Fruit fly (Drosophila melanogaster) whole organism, prepupa: ENCODE results near the gene CG3987.

Source experiments
- Blimp-1 ChIP-seq: fragments of 200-800 bp; sonication (Bioruptor generic); optimal IDR thresholded peaks from 3 replicates; lab custom pipeline; 2017; ENCODE audit warnings: missing biosample characterization, missing genetic modification characterization, mild to moderate bottlenecking, moderate library complexity, missing genetic modification reagents
- CG10631 ChIP-seq: fragments of 200-800 bp; sonication (Bioruptor generic); optimal IDR thresholded peaks from 2 replicates; lab custom pipeline; 2016; ENCODE audit warnings: missing biosample characterization, missing genetic modification characterization
- CG11294 ChIP-seq: fragments of 200-800 bp; sonication (Bioruptor generic); IDR thresholded peaks from 2 replicates; pipeline ENCODE4 v1.3.6; 2022; ENCODE audit warnings: missing biosample characterization, missing genetic modification characterization
- CG11762 ChIP-seq: fragments of 200-800 bp; sonication (Bioruptor generic); optimal IDR thresholded peaks from 3 replicates; lab custom pipeline; 2016; ENCODE audit warnings: missing biosample characterization, missing genetic modification characterization; ENCODE audit not compliant: insufficient read depth
- CG11902 ChIP-seq: fragments of 200-800 bp; sonication (Bioruptor generic); optimal IDR thresholded peaks from 3 replicates; lab custom pipeline; 2016; ENCODE audit warnings: missing biosample characterization, missing genetic modification characterization
- CG1621 ChIP-seq: fragments of 200-800 bp; sonication (Bioruptor generic); optimal IDR thresholded peaks from 3 replicates; lab custom pipeline; 2018; ENCODE audit warnings: missing biosample characterization, mild to moderate bottlenecking, missing genetic modification characterization
- CG16779 ChIP-seq: fragments of 200-800 bp; sonication (Bioruptor generic); optimal IDR thresholded peaks from 3 replicates; lab custom pipeline; 2017; ENCODE audit warnings: missing biosample characterization, mild to moderate bottlenecking, missing genetic modification characterization
- CG3032 ChIP-seq: fragments of 200-800 bp; optimal IDR thresholded peaks from 2 replicates; lab custom pipeline; 2019; ENCODE audit warnings: missing biosample characterization, mild to moderate bottlenecking, missing genetic modification characterization, moderate library complexity
- CG32006 ChIP-seq: fragments of 200-800 bp; sonication (Bioruptor generic); optimal IDR thresholded peaks from 3 replicates; lab custom pipeline; 2017; ENCODE audit warnings: missing biosample characterization, mild to moderate bottlenecking, missing genetic modification characterization
- CG34406 ChIP-seq: fragments of 200-800 bp; sonication (Bioruptor generic); optimal IDR thresholded peaks from 3 replicates; lab custom pipeline; 2016; ENCODE audit warnings: missing biosample characterization, missing genetic modification characterization
- CG3919 ChIP-seq: fragments of 200-800 bp; sonication (Bioruptor generic); optimal IDR thresholded peaks from 3 replicates; lab custom pipeline; 2016; ENCODE audit warnings: missing biosample characterization, missing genetic modification characterization
- CG4318 ChIP-seq: fragments of 200-800 bp; sonication (Bioruptor generic); optimal IDR thresholded peaks from 3 replicates; lab custom pipeline; 2017; ENCODE audit warnings: missing biosample characterization, mild to moderate bottlenecking, missing genetic modification characterization
- CG6163 ChIP-seq: fragments of 200-800 bp; sonication (Bioruptor generic); IDR thresholded peaks from 3 replicates; pipeline ENCODE4 v1.3.6; 2022; ENCODE audit warnings: missing biosample characterization, missing genetic modification characterization
- CG6276 ChIP-seq: fragments of 200-800 bp; sonication (Bioruptor generic); optimal IDR thresholded peaks from 2 replicates; lab custom pipeline; 2017; ENCODE audit warnings: missing biosample characterization, mild to moderate bottlenecking, missing genetic modification characterization
- CG6792 ChIP-seq: fragments of 200-800 bp; sonication (Bioruptor generic); optimal IDR thresholded peaks from 3 replicates; lab custom pipeline; 2016; ENCODE audit warnings: missing biosample characterization, missing genetic modification characterization
- CG6854 ChIP-seq: fragments of 200-800 bp; sonication (Bioruptor generic); optimal IDR thresholded peaks from 2 replicates; lab custom pipeline; 2017; ENCODE audit warnings: missing biosample characterization, mild to moderate bottlenecking, missing genetic modification characterization
- CG7368 ChIP-seq: fragments of 200-800 bp; sonication (Bioruptor generic); optimal IDR thresholded peaks from 3 replicates; lab custom pipeline; 2016; ENCODE audit warnings: missing biosample characterization, missing genetic modification characterization
- CG8119 ChIP-seq: fragments of 200-800 bp; sonication (Bioruptor generic); IDR thresholded peaks from 3 replicates; pipeline ENCODE4 v1.3.6; 2022; ENCODE audit warnings: missing biosample characterization, missing genetic modification characterization
- CG8319 ChIP-seq: fragments of 200-800 bp; sonication (Bioruptor generic); optimal IDR thresholded peaks from 3 replicates; lab custom pipeline; 2016; ENCODE audit warnings: missing biosample characterization, missing genetic modification characterization
- CG8632 ChIP-seq: fragments of 200-800 bp; sonication (Bioruptor generic); optimal IDR thresholded peaks from 3 replicates; lab custom pipeline; 2016; ENCODE audit warnings: missing biosample characterization, missing genetic modification characterization
- CG9139 ChIP-seq: fragments of 200-800 bp; sonication (Bioruptor generic); optimal IDR thresholded peaks from 3 replicates; lab custom pipeline; 2017; ENCODE audit warnings: missing biosample characterization, mild to moderate bottlenecking, missing genetic modification characterization
- Eip75B ChIP-seq: fragments of 200-800 bp; sonication (Bioruptor generic); optimal IDR thresholded peaks from 3 replicates; lab custom pipeline; 2016; ENCODE audit warnings: missing biosample characterization, missing genetic modification characterization
- Eip78C ChIP-seq: fragments of 200-800 bp; sonication (Bioruptor generic); peaks from one replicate; lab custom pipeline; 2016; ENCODE audit warnings: missing biosample characterization, missing genetic modification characterization
- Eip93F ChIP-seq: fragments of 200-800 bp; sonication (Bioruptor generic); optimal IDR thresholded peaks from 2 replicates; lab custom pipeline; 2016; ENCODE audit warnings: missing biosample characterization, mild to moderate bottlenecking, missing genetic modification characterization
- Ets96B ChIP-seq: fragments of 200-800 bp; optimal IDR thresholded peaks from 2 replicates; lab custom pipeline; 2019; ENCODE audit warnings: missing biosample characterization, mild to moderate bottlenecking, missing genetic modification characterization, moderate library complexity
- Gug ChIP-seq: fragments of 200-800 bp; sonication (Bioruptor generic); IDR thresholded peaks from 2 replicates; pipeline ENCODE4 v1.3.6; 2022; ENCODE audit warnings: missing biosample characterization, missing genetic modification characterization
- Hr38 ChIP-seq: sonication (Bioruptor generic); optimal IDR thresholded peaks from 2 replicates; lab custom pipeline; 2016; ENCODE audit warnings: missing biosample characterization, missing genetic modification characterization
- Hr39 ChIP-seq: fragments of 200-800 bp; sonication (Bioruptor generic); optimal IDR thresholded peaks from 2 replicates; lab custom pipeline; 2016; ENCODE audit warnings: missing biosample characterization, missing genetic modification characterization
- Met ChIP-seq: fragments of 200-800 bp; sonication (Bioruptor generic); optimal IDR thresholded peaks from 3 replicates; lab custom pipeline; 2016; ENCODE audit warnings: missing biosample characterization, missing genetic modification characterization
- Smox ChIP-seq: fragments of 200-800 bp; sonication (Bioruptor generic); optimal IDR thresholded peaks from 3 replicates; lab custom pipeline; 2016; ENCODE audit warnings: missing biosample characterization, missing genetic modification characterization
- Sox102F ChIP-seq: fragments of 200-800 bp; sonication (Bioruptor generic); optimal IDR thresholded peaks from 2 replicates; lab custom pipeline; 2016; ENCODE audit warnings: missing biosample characterization, mild to moderate bottlenecking, missing genetic modification characterization
- Sox14 ChIP-seq: fragments of 200-800 bp; sonication (Bioruptor generic); optimal IDR thresholded peaks from 3 replicates; lab custom pipeline; 2016; ENCODE audit warnings: missing biosample characterization, missing genetic modification characterization
- acj6 ChIP-seq: fragments of 200-800 bp; sonication (Bioruptor generic); optimal IDR thresholded peaks from 3 replicates; lab custom pipeline; 2016; ENCODE audit warnings: missing biosample characterization, missing genetic modification characterization
- cyc ChIP-seq: fragments of 200-800 bp; sonication (Bioruptor generic); optimal IDR thresholded peaks from 3 replicates; lab custom pipeline; 2016; ENCODE audit warnings: missing biosample characterization, missing genetic modification characterization
- dac ChIP-seq: fragments of 200-800 bp; sonication (Bioruptor generic); optimal IDR thresholded peaks from 2 replicates; lab custom pipeline; 2017; ENCODE audit warnings: missing biosample characterization, mild to moderate bottlenecking, missing genetic modification characterization
- eg ChIP-seq: fragments of 200-800 bp; sonication (Bioruptor generic); IDR thresholded peaks from 3 replicates; pipeline ENCODE4 v1.3.6; 2022; ENCODE audit warnings: missing biosample characterization, missing genetic modification characterization
- fd85E ChIP-seq: fragments of 200-800 bp; sonication (Bioruptor generic); optimal IDR thresholded peaks from 3 replicates; lab custom pipeline; 2016; ENCODE audit warnings: missing biosample characterization, missing genetic modification characterization
- fkh ChIP-seq: fragments of 200-800 bp; sonication (Bioruptor generic); optimal IDR thresholded peaks from 3 replicates; lab custom pipeline; 2017; ENCODE audit warnings: missing biosample characterization, mild to moderate bottlenecking, missing genetic modification characterization, moderate library complexity
- lz ChIP-seq: fragments of 200-800 bp; sonication (Bioruptor generic); optimal IDR thresholded peaks from 3 replicates; lab custom pipeline; 2016; ENCODE audit warnings: missing biosample characterization, missing genetic modification characterization
- net ChIP-seq: fragments of 200-800 bp; sonication (Bioruptor generic); optimal IDR thresholded peaks from 3 replicates; lab custom pipeline; 2016; ENCODE audit warnings: missing biosample characterization, missing genetic modification characterization
- pdm3 ChIP-seq: fragments of 200-800 bp; sonication (Bioruptor generic); optimal IDR thresholded peaks from 3 replicates; lab custom pipeline; 2016; ENCODE audit warnings: missing biosample characterization, missing genetic modification characterization
- salr ChIP-seq, 2 experiments: fragments of 200-800 bp; sonication (Bioruptor generic); optimal IDR thresholded peaks; 3 replicates each; lab custom pipeline; 2016 to 2018; ENCODE audit warnings: missing biosample characterization in 2 of 2, missing genetic modification characterization in 2 of 2, mild to moderate bottlenecking in 1 of 2
- spab ChIP-seq: fragments of 200-800 bp; sonication (Bioruptor generic); optimal IDR thresholded peaks from 2 replicates; lab custom pipeline; 2017; ENCODE audit warnings: missing biosample characterization, mild to moderate bottlenecking, missing genetic modification characterization, missing genetic modification reagents
- svp ChIP-seq: fragments of 200-800 bp; sonication (Bioruptor generic); peaks from one replicate; lab custom pipeline; 2016; ENCODE audit warnings: missing biosample characterization, missing genetic modification characterization
- topi ChIP-seq: fragments of 200-800 bp; sonication (Bioruptor generic); optimal IDR thresholded peaks from 3 replicates; lab custom pipeline; 2016; ENCODE audit warnings: missing biosample characterization, missing genetic modification characterization
- vri ChIP-seq: fragments of 200-800 bp; sonication (Bioruptor generic); optimal IDR thresholded peaks from 3 replicates; lab custom pipeline; 2016; ENCODE audit warnings: missing biosample characterization, mild to moderate bottlenecking, missing genetic modification characterization

Gene CG3987

dm6 chr3R:15113584-15113983 lies 26.2 kb upstream of the CG3987 start (continued):
- TF ChIP-seq CG7368 (GFP tag; lab: Kevin White, UChicago) = no peak
- no peak for TF ChIP-seq CG8319 (GFP tag; lab: Kevin White, UChicago)
- peak; percentile 50 for TF ChIP-seq CG10631 (GFP tag; lab: Kevin White, UChicago)
- no peak for TF ChIP-seq CG34406 (GFP tag; lab: Kevin White, UChicago)
- no peak for TF ChIP-seq CG9139
- peak; percentile 54 for TF ChIP-seq CG8119 (GFP tag; lab: Robert Waterston, UW)
- no peak for TF ChIP-seq Hr38 (GFP tag; lab: Kevin White, UChicago)
- TF ChIP-seq acj6 (GFP tag; lab: Kevin White, UChicago) = peak; percentile 25
- peak; percentile 7 for TF ChIP-seq net (GFP tag; lab: Kevin White, UChicago)
- TF ChIP-seq CG11294 (GFP tag; lab: Robert Waterston, UW) = no peak
- no peak for TF ChIP-seq Eip75B (GFP tag; lab: Kevin White, UChicago)
- TF ChIP-seq pdm3 = no peak
- TF ChIP-seq CG16779 (tag; lab: Kevin White, UChicago) = no peak
- peak in 1 of 2 experiments; percentile 60 for TF ChIP-seq salr (GFP tag; optimal IDR thresholded peaks at IDR 0.05; lab: Kevin White, UChicago)
- TF ChIP-seq CG3032 (tag; lab: Kevin White, UChicago) = peak; percentile 32
- TF ChIP-seq Eip78C (GFP tag; lab: Kevin White, UChicago) = peak; percentile 75
- no peak for TF ChIP-seq CG8632 (GFP tag; lab: Kevin White, UChicago)
- peak; percentile 78 for TF ChIP-seq CG32006
- TF ChIP-seq CG4318 (GFP tag; lab: Kevin White, UChicago) = peak; percentile 49
- TF ChIP-seq CG11902 = no peak
- no peak for TF ChIP-seq Sox102F (GFP tag; lab: Kevin White, UChicago)
- TF ChIP-seq fd85E (GFP tag; lab: Kevin White, UChicago) = no peak
- TF ChIP-seq cyc (GFP tag; lab: Kevin White, UChicago) = no peak
- TF ChIP-seq spab (GFP tag; lab: Kevin White, UChicago) = no peak
- no peak for TF ChIP-seq CG6792 (GFP tag; lab: Kevin White, UChicago)
- peak; percentile 51 for TF ChIP-seq Ets96B (tag; lab: Kevin White, UChicago)
- TF ChIP-seq Smox (GFP tag; lab: Kevin White, UChicago) = no peak
- peak; percentile 51; the same call in 1 of the 3 replicates for TF ChIP-seq CG6163

- TF ChIP-seq CG1621 (tag; lab: Kevin White, UChicago) (peak; percentile 66), Hr38 (GFP tag; lab: Kevin White, UChicago) (no peak), vri (GFP tag; lab: Kevin White, UChicago) (no peak), dac (GFP tag; lab: Kevin White, UChicago) (peak; percentile 69), CG6276 (GFP tag; lab: Kevin White, UChicago) (peak; percentile 87), spab (GFP tag; lab: Kevin White, UChicago) (peak; percentile 82), Gug (GFP tag; lab: Robert Waterston, UW) (peak; percentile 60), CG6163 (peak; percentile 58; the same call in 2 of the 3 replicates), Blimp-1 (GFP tag; lab: Kevin White, UChicago) (no peak), Met (peak; percentile 5), Eip78C (GFP tag; lab: Kevin White, UChicago) (peak; percentile 95), topi (peak; percentile 57), CG6854 (GFP tag; lab: Kevin White, UChicago) (no peak), Eip75B (GFP tag; lab: Kevin White, UChicago) (peak; percentile 81), fkh (peak; percentile 62), lz (peak; percentile 22), fd85E (GFP tag; lab: Kevin White, UChicago) (no peak), CG16779 (tag; lab: Kevin White, UChicago) (peak; percentile 67), CG8632 (GFP tag; lab: Kevin White, UChicago) (peak; percentile 62), CG8319 (GFP tag; lab: Kevin White, UChicago) (peak; percentile 59), svp (GFP tag; lab: Kevin White, UChicago) (peak; percentile 65), eg (peak; percentile 53; the same call in 2 of the 3 replicates), CG7368 (GFP tag; lab: Kevin White, UChicago) (peak; percentile 61), CG10631 (GFP tag; lab: Kevin White, UChicago) (peak; percentile 77), CG3919 (GFP tag; lab: Kevin White, UChicago) (peak; percentile 77), Eip93F (no peak), CG6792 (GFP tag; lab: Kevin White, UChicago) (peak; percentile 59), CG11294 (GFP tag; lab: Robert Waterston, UW) (no peak), CG34406 (GFP tag; lab: Kevin White, UChicago) (peak; percentile 64), net (GFP tag; lab: Kevin White, UChicago) (peak; percentile 78), CG9139 (peak; percentile 41), CG3032 (tag; lab: Kevin White, UChicago) (peak; percentile 71), Hr39 (GFP tag; lab: Kevin White, UChicago) (peak; percentile 34), CG11902 (peak; percentile 41), CG11762 (GFP tag; lab: Kevin White, UChicago) (peak; percentile 69), Sox14 (GFP tag; lab: Kevin White, UChicago) (peak; percentile 64)
These were observed 25.1 kb upstream of the CG3987 start for dm6 chr3R:15114465-15115228.
